Fruit fly (Drosophila melanogaster) whole organism, pupa: Measurements from ENCODE around the gene Cyp4s3.
A peak's percentile ranks its signal among the peaks of the same experiment; 100 is the strongest.

Source experiments
- CG12605 ChIP-seq: fragments of 200-800 bp; sonication (Bioruptor generic); IDR thresholded peaks from 2 replicates; pipeline ENCODE4 v1.3.6; 2022; ENCODE audit warnings: missing biosample characterization, missing genetic modification characterization
- CG13204 ChIP-seq: fragments of 200-800 bp; sonication (Bioruptor generic); optimal IDR thresholded peaks from 2 replicates; lab custom pipeline; 2018; ENCODE audit warnings: missing biosample characterization, mild to moderate bottlenecking, missing genetic modification characterization, moderate library complexity
- CG14655 ChIP-seq: fragments of 200-800 bp; sonication (Bioruptor generic); optimal IDR thresholded peaks from 3 replicates; lab custom pipeline; 2017; ENCODE audit warnings: mild to moderate bottlenecking, missing biosample characterization, missing genetic modification reagents, missing genetic modification characterization
- CG32121 ChIP-seq: fragments of 200-800 bp; sonication (Bioruptor generic); IDR thresholded peaks from 2 replicates; pipeline ENCODE4 v1.3.6; 2022; ENCODE audit warnings: missing biosample characterization, missing genetic modification characterization
- CG34367 ChIP-seq: fragments of 200-800 bp; sonication (Bioruptor generic); optimal IDR thresholded peaks from 2 replicates; lab custom pipeline; 2018; ENCODE audit warnings: missing biosample characterization, mild to moderate bottlenecking, missing genetic modification characterization
- CG4496 ChIP-seq: fragments of 200-800 bp; sonication (Bioruptor generic); IDR thresholded peaks from 3 replicates; pipeline ENCODE4 v1.3.6; 2022; ENCODE audit warnings: missing biosample characterization, missing genetic modification characterization
- CG8159 ChIP-seq: fragments of 200-800 bp; sonication (Bioruptor generic); optimal IDR thresholded peaks from 3 replicates; lab custom pipeline; 2018; ENCODE audit warnings: missing biosample characterization, mild to moderate bottlenecking, missing genetic modification characterization, moderate library complexity
- CG8301 ChIP-seq: fragments of 200-800 bp; sonication (Bioruptor generic); optimal IDR thresholded peaks from 2 replicates; lab custom pipeline; 2018; ENCODE audit warnings: missing biosample characterization, mild to moderate bottlenecking, missing genetic modification characterization
- CG9948 ChIP-seq: fragments of 200-800 bp; sonication (Bioruptor generic); optimal IDR thresholded peaks from 2 replicates; lab custom pipeline; 2018; ENCODE audit warnings: missing biosample characterization, mild to moderate bottlenecking, missing genetic modification characterization, moderate library complexity
- EcR ChIP-seq: fragments of 200-800 bp; sonication (Bioruptor generic); optimal IDR thresholded peaks from 3 replicates; lab custom pipeline; 2019; ENCODE audit warnings: missing biosample characterization, missing genetic modification characterization, mild to moderate bottlenecking, moderate library complexity, missing genetic modification reagents
- Ets98B ChIP-seq: fragments of 200-800 bp; sonication (Bioruptor generic); IDR thresholded peaks from 2 replicates; pipeline ENCODE4 v1.3.6; 2022; ENCODE audit warnings: missing biosample characterization, missing genetic modification characterization
- Pif1A ChIP-seq: fragments of 200-800 bp; sonication (Bioruptor generic); optimal IDR thresholded peaks from 3 replicates; lab custom pipeline; 2016; ENCODE audit warnings: missing biosample characterization, missing genetic modification characterization
- Pif1B ChIP-seq: fragments of 200-800 bp; sonication (Bioruptor generic); optimal IDR thresholded peaks from 3 replicates; lab custom pipeline; 2016; ENCODE audit warnings: missing biosample characterization, missing genetic modification characterization
- fd96Ca ChIP-seq: fragments of 200-800 bp; sonication (Bioruptor generic); IDR thresholded peaks from 3 replicates; pipeline ENCODE4 v1.3.6; 2022; ENCODE audit warnings: missing biosample characterization, missing genetic modification characterization
- gl ChIP-seq: fragments of 200-800 bp; sonication (Bioruptor generic); optimal IDR thresholded peaks from 2 replicates; lab custom pipeline; 2018; ENCODE audit warnings: missing biosample characterization, mild to moderate bottlenecking, missing genetic modification characterization
- rn ChIP-seq: fragments of 200-800 bp; sonication (Bioruptor generic); IDR thresholded peaks from 2 replicates; pipeline ENCODE4 v1.3.6; 2022; ENCODE audit warnings: missing biosample characterization, missing genetic modification characterization

Gene Cyp4s3

DNA sequence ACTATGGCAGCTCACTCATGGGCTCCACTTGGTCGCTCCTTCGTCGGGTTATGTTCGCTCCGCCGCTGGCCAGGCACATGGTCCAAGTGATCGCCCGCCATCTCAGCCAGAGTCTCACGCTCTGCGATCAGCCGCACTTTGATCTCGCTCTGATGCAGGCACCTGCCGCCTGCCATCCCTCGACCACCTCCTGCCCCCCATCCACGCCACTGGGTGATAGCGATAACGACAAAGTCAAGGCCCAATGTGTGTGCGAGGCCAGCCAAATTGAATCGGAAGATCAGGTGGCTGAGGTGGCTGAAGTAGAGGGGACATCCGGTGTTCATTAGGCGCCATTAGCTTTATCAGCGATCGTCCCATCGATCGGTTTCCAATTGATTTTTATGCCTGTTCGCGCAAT, 47.8 kb downstream of the Cyp4s3 start:
- TF ChIP-seq CG34367 (tag; lab: Kevin White, UChicago) (no peak), gl (peak; percentile 21), CG12605 (no peak), CG13204 (peak; percentile 44), Pif1B (GFP tag; lab: Kevin White, UChicago) (no peak), CG14655 (GFP tag; lab: Kevin White, UChicago) (no peak), CG32121 (GFP tag; lab: Robert Waterston, UW) (no peak), rn (GFP tag; lab: Robert Waterston, UW) (no peak), EcR (GFP tag; lab: Kevin White, UChicago) (no peak), fd96Ca (GFP tag; lab: Robert Waterston, UW) (no peak)

DNA sequence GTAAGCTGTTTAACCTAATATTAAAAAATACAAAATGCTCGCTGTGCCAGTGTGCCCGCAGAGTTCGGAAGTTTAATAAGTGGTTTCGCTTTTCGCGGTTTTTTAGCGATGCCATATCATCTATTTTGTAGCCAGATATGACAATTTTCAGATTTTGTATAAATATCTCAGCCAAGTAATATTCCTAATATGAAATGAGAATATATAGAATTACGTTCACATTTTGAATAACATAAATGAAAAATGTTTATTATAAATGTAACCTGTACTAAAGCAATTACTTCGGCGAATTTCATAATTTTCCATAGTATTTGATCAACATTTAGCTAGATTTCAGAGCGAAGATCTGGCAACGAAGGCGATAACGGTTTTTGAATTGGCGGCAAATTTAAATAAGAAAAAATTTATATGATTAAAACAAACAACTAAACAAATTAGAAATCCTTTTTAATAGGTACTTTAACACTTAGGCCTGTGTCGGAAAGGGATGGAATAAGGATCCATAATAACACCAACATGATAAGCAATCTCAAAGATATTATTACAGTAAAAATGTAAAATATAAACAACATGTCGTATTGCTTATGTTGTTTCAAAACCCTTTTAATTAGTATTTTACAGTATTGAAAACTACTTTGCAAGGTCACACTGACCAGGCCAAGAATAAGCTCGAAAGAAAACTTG, 49.8 kb downstream of the Cyp4s3 start, which contains the start of the genes opm and dob:
opm (minus strand) TSS at position 59 of the 684 bp plus-strand sequence.
dob (plus strand) TSS at position 634 of the 684 bp plus-strand sequence.
- TF ChIP-seq rn (GFP tag; lab: Robert Waterston, UW) (no peak), CG9948 (peak; percentile 20), CG8159 (peak; percentile 13), Ets98B (no peak), CG8301 (tag; lab: Kevin White, UChicago) (no peak), Pif1B (GFP tag; lab: Kevin White, UChicago) (no peak), CG12605 (no peak), CG13204 (no peak), Pif1A (GFP tag; lab: Kevin White, UChicago) (no peak), CG34367 (tag; lab: Kevin White, UChicago) (no peak)

DNA sequence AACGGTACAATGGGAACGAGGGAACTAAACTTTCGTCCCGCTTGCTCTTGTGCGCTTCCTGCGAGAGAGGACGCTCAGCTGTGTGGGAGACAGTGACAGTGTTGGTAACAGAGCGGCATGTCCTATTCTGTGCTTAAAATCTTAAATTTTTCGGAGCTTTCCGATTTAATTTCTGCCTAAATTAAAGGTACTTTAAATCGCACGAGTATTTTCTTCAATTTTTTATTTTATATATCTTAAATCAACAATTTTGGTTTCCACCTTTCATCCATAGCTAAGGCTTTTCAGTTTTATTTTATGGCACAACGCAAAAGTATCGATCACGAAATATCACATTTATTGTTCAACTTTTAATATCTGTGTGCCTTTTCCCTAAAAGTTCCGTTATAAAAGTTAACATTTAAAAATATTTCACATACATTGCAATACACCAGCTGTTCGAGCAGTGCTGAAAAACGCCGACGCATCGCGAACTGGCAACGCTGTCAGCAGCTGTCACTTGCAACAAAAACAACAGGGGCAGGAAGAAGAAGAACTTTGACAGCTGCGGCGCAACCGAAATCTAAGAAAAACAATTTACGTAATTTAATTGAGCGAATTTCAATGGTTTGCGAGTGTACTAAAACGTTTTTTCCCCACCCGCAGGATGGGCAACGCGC, 52.8 kb downstream of the Cyp4s3 start, which contains the start of the genes hiw and ND-B18:
hiw (minus strand) TSS at position 26 of the 659 bp plus-strand sequence.
ND-B18 (plus strand) TSS at position 330 of the 659 bp plus-strand sequence.
- TF ChIP-seq CG4496 (GFP tag; lab: Robert Waterston, UW) (peak; percentile 49), gl (no peak)
- TF ChIP-seq, all 21 proteins: peak for 1
